Worm (Caenorhabditis elegans): ENCODE data around the gene F35D2.6.

ce11 chrII:7607953-7608352 lies 30.4 kb downstream of the F35D2.6 start, which contains the start of gene lips-17:
- TF ChIP-seq ztf-11 (tag; optimal IDR thresholded peaks at IDR 0.05) (no peak), zag-1 (tag; optimal IDR thresholded peaks at IDR 0.05) (no peak), unc-62 (GFP tag; optimal IDR thresholded peaks at IDR 0.05) (no peak), mml-1 (tag; optimal IDR thresholded peaks at IDR 0.05) (no peak)

All from whole organism, L3 larva.